Worm (Caenorhabditis elegans): Measurements from ENCODE around the gene str-13.

The str-13 gene

ce11 chrV:2694389-2694788 is 32.6 kb downstream of the str-13 start, which contains the start of gene Y45G12B.2 (continued):
- peak; percentile 66 for TF ChIP-seq tbx-2 (tag; optimal IDR thresholded peaks at IDR 0.05)
- peak; percentile 70 for TF ChIP-seq nhr-85 (tag)
- TF ChIP-seq lin-14 (GFP tag; optimal IDR thresholded peaks at IDR 0.05) = no peak
- peak; percentile 93 for TF ChIP-seq F16B12.6 (tag; optimal IDR thresholded peaks at IDR 0.05)
- TF ChIP-seq nhr-71 (tag; optimal IDR thresholded peaks at IDR 0.05) = peak; percentile 74
- TF ChIP-seq Y116A8C.19 (tag; optimal IDR thresholded peaks at IDR 0.05; ENCODE audit: borderline replicate concordance) = no peak
- no peak for TF ChIP-seq fkh-4 (tag; optimal IDR thresholded peaks at IDR 0.05; ENCODE audit: borderline replicate concordance)
- TF ChIP-seq unc-86 (tag; optimal IDR thresholded peaks at IDR 0.05) = peak; percentile 30
- no peak for TF ChIP-seq C04F5.9 (tag; optimal IDR thresholded peaks at IDR 0.05)
- TF ChIP-seq ceh-63 (GFP tag; optimal IDR thresholded peaks at IDR 0.05) = no peak
- peak; percentile 68 to 78 for TF ChIP-seq efl-1 (optimal IDR thresholded peaks at IDR 0.05)
- peak; percentile 82 to 97 for TF ChIP-seq efl-1 (GFP tag; optimal IDR thresholded peaks at IDR 0.05 in 1 of 2)
- TF ChIP-seq hlh-4 (tag; optimal IDR thresholded peaks at IDR 0.05) = no peak
- TF ChIP-seq lin-15B (tag; optimal IDR thresholded peaks at IDR 0.05) = peak; percentile 44
- no peak for TF ChIP-seq lin-39 (tag; optimal IDR thresholded peaks at IDR 0.05)
- no peak for TF ChIP-seq egl-13 (tag; optimal IDR thresholded peaks at IDR 0.05)
- TF ChIP-seq hpl-2 (GFP tag; optimal IDR thresholded peaks at IDR 0.05) = no peak
- no peak for TF ChIP-seq nhr-76 (tag; optimal IDR thresholded peaks at IDR 0.05)
- TF ChIP-seq ztf-4 (tag; optimal IDR thresholded peaks at IDR 0.05) = no peak
- TF ChIP-seq elt-3 (tag; optimal IDR thresholded peaks at IDR 0.05) = peak in 1 of 6 experiments; percentile 34
- TF ChIP-seq lir-3 (tag; optimal IDR thresholded peaks at IDR 0.05; ENCODE audit: poor library complexity) = no peak
- peak; percentile 21 for TF ChIP-seq snpc-4 (tag; optimal IDR thresholded peaks at IDR 0.05)
- TF ChIP-seq lin-35 (GFP tag; optimal IDR thresholded peaks at IDR 0.05) = peak; percentile 74 to 86
- no peak for TF ChIP-seq fkh-10 (GFP tag; optimal IDR thresholded peaks at IDR 0.05)
- no peak for TF ChIP-seq sup-37 (GFP tag; optimal IDR thresholded peaks at IDR 0.05)
- no peak for TF ChIP-seq tlp-1 (tag; optimal IDR thresholded peaks at IDR 0.05)
- TF ChIP-seq pqm-1 (tag; optimal IDR thresholded peaks at IDR 0.05) = no peak
- TF ChIP-seq zip-4 (GFP tag; optimal IDR thresholded peaks at IDR 0.05) = no peak
- peak; percentile 72 for TF ChIP-seq nhr-47 (tag; optimal IDR thresholded peaks at IDR 0.05)
- peak; percentile 61 for TF ChIP-seq C16A3.4 (tag; optimal IDR thresholded peaks at IDR 0.05)
- TF ChIP-seq nhr-28 (tag; optimal IDR thresholded peaks at IDR 0.05) = no peak
- TF ChIP-seq hlh-17 (GFP tag; optimal IDR thresholded peaks at IDR 0.05; ENCODE audit: borderline replicate concordance) = no peak
- peak; percentile 55 for TF ChIP-seq unc-130 (tag; optimal IDR thresholded peaks at IDR 0.05)
- peak; percentile 99 for TF ChIP-seq lsy-2 (tag; optimal IDR thresholded peaks at IDR 0.05)
- no peak for TF ChIP-seq mab-9 (GFP tag; IDR thresholded peaks at IDR 0.05)
- TF ChIP-seq dpl-1 (GFP tag; optimal IDR thresholded peaks at IDR 0.05) = peak; percentile 65 to 82 (median 76)
- no peak for TF ChIP-seq nhr-11 (tag; optimal IDR thresholded peaks at IDR 0.05)
- TF ChIP-seq nhr-19 (GFP tag; conservative IDR thresholded peaks at IDR 0.05) = peak; percentile 58
- peak; percentile 45 for TF ChIP-seq skn-1 (tag; optimal IDR thresholded peaks at IDR 0.05)
- TF ChIP-seq dsc-1 (tag; optimal IDR thresholded peaks at IDR 0.05) = peak; percentile 30
- no peak for TF ChIP-seq vab-15 (tag; optimal IDR thresholded peaks at IDR 0.05)
- TF ChIP-seq sox-4 (tag; optimal IDR thresholded peaks at IDR 0.05) = no peak
- no peak for TF ChIP-seq nhr-12 (tag; optimal IDR thresholded peaks at IDR 0.05)

DNA sequence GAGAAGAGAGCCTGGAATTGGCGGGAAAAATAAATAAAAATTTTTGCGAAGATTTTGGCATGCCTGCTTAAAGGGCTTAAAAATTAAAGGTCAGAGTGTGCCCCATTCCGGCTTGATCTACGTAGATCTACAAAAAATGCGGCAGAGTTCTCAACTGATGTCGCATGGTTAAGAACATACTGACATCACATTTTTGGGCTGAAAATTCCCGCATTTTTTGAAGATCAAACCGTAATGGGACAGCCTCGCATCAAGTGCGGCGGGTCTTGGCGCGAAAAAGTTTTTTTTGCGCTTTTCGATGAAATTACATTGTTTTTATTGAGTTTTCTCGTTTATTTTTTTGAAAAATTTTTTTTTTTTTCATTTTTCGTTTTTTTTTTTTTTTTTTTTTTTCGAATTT is 36.1 kb downstream of the str-13 start:
- no peak for TF ChIP-seq sptf-1 (tag; optimal IDR thresholded peaks at IDR 0.05)
